Fruit fly (Drosophila melanogaster): ENCODE data around the gene Oatp33Ea.

Gene Oatp33Ea

dm6 chr2L:12471937-12472336 is 26.2 kb upstream of the Oatp33Ea start:
- TF ChIP-seq tj (GFP tag; optimal IDR thresholded peaks at IDR 0.05), result no peak
- no peak for TF ChIP-seq Mnt (GFP tag; optimal IDR thresholded peaks at IDR 0.05)
- TF ChIP-seq CG11617 (GFP tag; optimal IDR thresholded peaks at IDR 0.05), result no peak
- no peak for TF ChIP-seq Hr96 (GFP tag; optimal IDR thresholded peaks at IDR 0.05)
- TF ChIP-seq Crg-1 (GFP tag; optimal IDR thresholded peaks at IDR 0.05), result no peak
- TF ChIP-seq CG7045 (GFP tag; optimal IDR thresholded peaks at IDR 0.05), result no peak
- no peak for TF ChIP-seq CG14711 (tag; optimal IDR thresholded peaks at IDR 0.05)
- TF ChIP-seq CG12768 (GFP tag; optimal IDR thresholded peaks at IDR 0.05), result no peak
- TF ChIP-seq toe (GFP tag; optimal IDR thresholded peaks at IDR 0.05), result no peak
- TF ChIP-seq Clk (GFP tag; optimal IDR thresholded peaks at IDR 0.05), result no peak
- TF ChIP-seq ovo (GFP tag; optimal IDR thresholded peaks at IDR 0.05), result no peak
- TF ChIP-seq cnc (optimal IDR thresholded peaks at IDR 0.05), result no peak
- TF ChIP-seq CG5204 (GFP tag; optimal IDR thresholded peaks at IDR 0.05), result no peak
- TF ChIP-seq pad (GFP tag; optimal IDR thresholded peaks at IDR 0.05), result no peak
- TF ChIP-seq cic (GFP tag; optimal IDR thresholded peaks at IDR 0.05), result no peak
- no peak for TF ChIP-seq bab1 (GFP tag; optimal IDR thresholded peaks at IDR 0.05)
- TF ChIP-seq CG1620 (GFP tag; optimal IDR thresholded peaks at IDR 0.05), result no peak
- no peak for TF ChIP-seq kay (GFP tag; ENCODE audit: borderline replicate concordance)

dm6 chr2L:12469235-12469634 is 23.5 kb upstream of the Oatp33Ea start:
- TF ChIP-seq tj (GFP tag; optimal IDR thresholded peaks at IDR 0.05), result no peak
- TF ChIP-seq cnc (optimal IDR thresholded peaks at IDR 0.05), result no peak
- no peak for TF ChIP-seq Mnt (GFP tag; optimal IDR thresholded peaks at IDR 0.05)
- TF ChIP-seq pad (GFP tag; optimal IDR thresholded peaks at IDR 0.05), result no peak
- TF ChIP-seq toe (GFP tag; optimal IDR thresholded peaks at IDR 0.05), result no peak
- no peak for TF ChIP-seq ovo (GFP tag; optimal IDR thresholded peaks at IDR 0.05)
- TF ChIP-seq kay (GFP tag; ENCODE audit: borderline replicate concordance), result no peak

- TF ChIP-seq Crg-1 (GFP tag; optimal IDR thresholded peaks at IDR 0.05) (no peak), CG12768 (GFP tag; optimal IDR thresholded peaks at IDR 0.05) (no peak), CG5204 (GFP tag; optimal IDR thresholded peaks at IDR 0.05) (no peak), cic (GFP tag; optimal IDR thresholded peaks at IDR 0.05) (no peak), CG7045 (GFP tag; optimal IDR thresholded peaks at IDR 0.05) (no peak), pad (GFP tag; optimal IDR thresholded peaks at IDR 0.05) (no peak), CG33017 (tag; optimal IDR thresholded peaks at IDR 0.05) (no peak), Hr96 (GFP tag; optimal IDR thresholded peaks at IDR 0.05) (no peak), CG11617 (GFP tag; optimal IDR thresholded peaks at IDR 0.05) (no peak), toe (GFP tag; optimal IDR thresholded peaks at IDR 0.05) (no peak), CG14711 (tag; optimal IDR thresholded peaks at IDR 0.05) (no peak), Clk (GFP tag; optimal IDR thresholded peaks at IDR 0.05) (no peak), ovo (GFP tag; optimal IDR thresholded peaks at IDR 0.05) (no peak), CG7101 (tag; optimal IDR thresholded peaks at IDR 0.05) (no peak), bab1 (GFP tag; optimal IDR thresholded peaks at IDR 0.05) (no peak), cnc (optimal IDR thresholded peaks at IDR 0.05) (no peak)
Measured at dm6 chr2L:12468813-12469212, 23.1 kb upstream of the Oatp33Ea start.

DNA sequence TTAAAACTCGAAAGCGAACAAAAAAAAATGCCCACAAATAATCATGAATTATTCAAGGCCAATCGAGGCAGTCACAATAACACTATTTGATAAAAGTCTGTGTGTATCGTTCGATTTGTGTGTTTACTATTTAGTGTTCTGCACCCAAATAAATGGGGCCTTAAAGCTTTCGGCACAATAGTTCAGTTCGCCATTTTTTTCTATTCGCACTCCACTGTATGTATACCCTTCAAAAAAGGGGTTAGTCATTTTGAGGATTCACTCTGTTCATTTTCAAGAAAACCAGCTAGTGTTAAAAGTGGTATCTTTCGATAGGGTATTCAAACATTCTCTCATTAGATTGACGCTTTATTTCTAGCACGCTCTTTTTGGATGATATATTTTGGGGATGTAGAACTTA is 21.9 kb upstream of the Oatp33Ea start:
- TF ChIP-seq CG11617 (GFP tag; optimal IDR thresholded peaks at IDR 0.05) (no peak), CG7101 (tag; optimal IDR thresholded peaks at IDR 0.05) (peak; percentile 12), bab1 (GFP tag; optimal IDR thresholded peaks at IDR 0.05) (no peak), Clk (GFP tag; optimal IDR thresholded peaks at IDR 0.05) (no peak), CG14711 (tag; optimal IDR thresholded peaks at IDR 0.05) (peak; percentile 13), cic (GFP tag; optimal IDR thresholded peaks at IDR 0.05) (peak; percentile 17), CG33017 (tag; optimal IDR thresholded peaks at IDR 0.05) (peak; percentile 33), cnc (optimal IDR thresholded peaks at IDR 0.05) (no peak), Crg-1 (GFP tag; optimal IDR thresholded peaks at IDR 0.05) (no peak), toe (GFP tag; optimal IDR thresholded peaks at IDR 0.05) (no peak), tj (GFP tag; optimal IDR thresholded peaks at IDR 0.05) (peak; percentile 19), CG7045 (GFP tag; optimal IDR thresholded peaks at IDR 0.05) (no peak), CG12768 (GFP tag; optimal IDR thresholded peaks at IDR 0.05) (no peak), ovo (GFP tag; optimal IDR thresholded peaks at IDR 0.05) (no peak), kay (GFP tag; ENCODE audit: borderline replicate concordance) (no peak), CG5204 (GFP tag; optimal IDR thresholded peaks at IDR 0.05) (no peak), pad (GFP tag; optimal IDR thresholded peaks at IDR 0.05) (no peak), Mnt (GFP tag; optimal IDR thresholded peaks at IDR 0.05) (no peak), CG1620 (GFP tag; optimal IDR thresholded peaks at IDR 0.05) (no peak), Hr96 (GFP tag; optimal IDR thresholded peaks at IDR 0.05) (no peak)

- TF ChIP-seq toe (GFP tag; optimal IDR thresholded peaks at IDR 0.05), result no peak
- TF ChIP-seq Hr96 (GFP tag; optimal IDR thresholded peaks at IDR 0.05), result no peak
- TF ChIP-seq tj (GFP tag; optimal IDR thresholded peaks at IDR 0.05), result no peak
- no peak for TF ChIP-seq CG11617 (GFP tag; optimal IDR thresholded peaks at IDR 0.05)
- TF ChIP-seq CG7101 (tag; optimal IDR thresholded peaks at IDR 0.05), result no peak
- no peak for TF ChIP-seq bab1 (GFP tag; optimal IDR thresholded peaks at IDR 0.05)
- no peak for TF ChIP-seq Clk (GFP tag; optimal IDR thresholded peaks at IDR 0.05)
- TF ChIP-seq Mnt (GFP tag; optimal IDR thresholded peaks at IDR 0.05), result no peak
- no peak for TF ChIP-seq CG1620 (GFP tag; optimal IDR thresholded peaks at IDR 0.05)
- no peak for TF ChIP-seq Crg-1 (GFP tag; optimal IDR thresholded peaks at IDR 0.05)
- TF ChIP-seq cnc (optimal IDR thresholded peaks at IDR 0.05), result no peak
- TF ChIP-seq CG7045 (GFP tag; optimal IDR thresholded peaks at IDR 0.05), result no peak
Measured at dm6 chr2L:12466506-12467043, 20.9 kb upstream of the Oatp33Ea start.
